Worm (Caenorhabditis elegans) whole organism, late embryonic: ENCODE measurements around the gene gst-34.
A peak's percentile ranks its signal among the peaks of the same experiment; 100 is the strongest.

Experiments
- K09A11.1 ChIP-seq: sonication (generic microtip); optimal IDR thresholded peaks from 2 replicates; lab custom pipeline; 2017; ENCODE audit warnings: antibody characterized with exemption, mild to moderate bottlenecking, missing genetic modification characterization, missing compliant biosample characterization; ENCODE audit not compliant: insufficient read depth
- ahr-1 ChIP-seq: sonication (generic microtip); optimal IDR thresholded peaks from 2 replicates; lab custom pipeline; 2016; ENCODE audit warnings: missing genetic modification characterization, missing compliant biosample characterization
- ama-1 ChIP-seq: fragments of 150-350 bp; optimal IDR thresholded peaks from 2 replicates; lab custom pipeline; 2014
- ceh-2 ChIP-seq: sonication (generic microtip); optimal IDR thresholded peaks from 2 replicates; lab custom pipeline; 2016; ENCODE audit warnings: missing genotype, missing genetic modification characterization, missing compliant biosample characterization
- ceh-24 ChIP-seq: sonication (generic microtip); optimal IDR thresholded peaks from 2 replicates; lab custom pipeline; 2016; ENCODE audit warnings: mild to moderate bottlenecking, missing genetic modification characterization, missing compliant biosample characterization
- ceh-30 ChIP-seq: fragments of 150-350 bp; optimal IDR thresholded peaks from 2 replicates; lab custom pipeline; 2014; ENCODE audit warnings: missing biosample characterization, missing genetic modification characterization
- ceh-31 ChIP-seq: sonication (generic microtip); optimal IDR thresholded peaks from 2 replicates; lab custom pipeline; 2016; ENCODE audit warnings: missing genetic modification characterization, missing compliant biosample characterization
- ceh-45 ChIP-seq: fragments of 200-800 bp; sonication (Bioruptor generic); IDR thresholded peaks from 2 replicates; pipeline ENCODE4 v1.3.6; 2022; ENCODE audit warnings: missing genetic modification reagents, missing genetic modification characterization, missing compliant biosample characterization
- ceh-6 ChIP-seq: fragments of 200-800 bp; sonication (Bioruptor generic); optimal IDR thresholded peaks from 2 replicates; lab custom pipeline; 2018; ENCODE audit warnings: mild to moderate bottlenecking, missing genetic modification characterization, missing compliant biosample characterization
- ceh-9 ChIP-seq: sonication (generic microtip); optimal IDR thresholded peaks from 2 replicates; lab custom pipeline; 2016; ENCODE audit warnings: mild to moderate bottlenecking, missing genetic modification characterization, inconsistent platforms, missing compliant biosample characterization
- che-1 ChIP-seq: sonication (generic microtip); optimal IDR thresholded peaks from 2 replicates; lab custom pipeline; 2016; ENCODE audit warnings: mild to moderate bottlenecking, missing genetic modification characterization, missing compliant biosample characterization
- dve-1 ChIP-seq: sonication (generic microtip); optimal IDR thresholded peaks from 2 replicates; lab custom pipeline; 2017; ENCODE audit warnings: antibody characterized with exemption, mild to moderate bottlenecking, missing genetic modification characterization, missing compliant biosample characterization
- elt-2 ChIP-seq: sonication (generic microtip); optimal IDR thresholded peaks from 2 replicates; lab custom pipeline; 2016; ENCODE audit warnings: missing genetic modification reagents, missing genetic modification characterization, missing compliant biosample characterization
- elt-4 ChIP-seq: sonication (generic microtip); optimal IDR thresholded peaks from 2 replicates; lab custom pipeline; 2016; ENCODE audit warnings: missing genetic modification characterization, missing compliant biosample characterization
- ets-4 ChIP-seq: sonication (generic microtip); optimal IDR thresholded peaks from 2 replicates; lab custom pipeline; 2016; ENCODE audit warnings: missing genetic modification characterization, missing compliant biosample characterization
- fax-1 ChIP-seq: sonication (generic microtip); optimal IDR thresholded peaks from 2 replicates; lab custom pipeline; 2016; ENCODE audit warnings: missing genotype, missing genetic modification characterization, missing compliant biosample characterization
- fkh-10 ChIP-seq: fragments of 150-350 bp; optimal IDR thresholded peaks from 2 replicates; lab custom pipeline; 2014; ENCODE audit warnings: missing biosample characterization, missing genetic modification reagents, missing genetic modification characterization
- hlh-30 ChIP-seq: sonication (generic microtip); optimal IDR thresholded peaks from 2 replicates; lab custom pipeline; 2017; ENCODE audit warnings: antibody characterized with exemption, missing genetic modification characterization, missing compliant biosample characterization; ENCODE audit not compliant: insufficient read depth
- hlh-6 ChIP-seq: sonication (generic microtip); optimal IDR thresholded peaks from 2 replicates; lab custom pipeline; 2016; ENCODE audit warnings: missing genotype, missing genetic modification characterization, missing compliant biosample characterization
- lin-11 ChIP-seq: fragments of 200-800 bp; sonication (Bioruptor generic); optimal IDR thresholded peaks from 2 replicates; lab custom pipeline; 2018; ENCODE audit warnings: mild to moderate bottlenecking, missing genetic modification characterization, missing compliant biosample characterization
- madf-2 ChIP-seq: sonication (generic microtip); optimal IDR thresholded peaks from 2 replicates; lab custom pipeline; 2017; ENCODE audit warnings: missing genetic modification characterization, missing compliant biosample characterization
- mec-3 ChIP-seq: sonication (generic microtip); optimal IDR thresholded peaks from 2 replicates; lab custom pipeline; 2016; ENCODE audit warnings: borderline replicate concordance, missing genetic modification characterization, missing compliant biosample characterization
- pag-3 ChIP-seq: sonication (generic microtip); optimal IDR thresholded peaks from 2 replicates; lab custom pipeline; 2016; ENCODE audit warnings: missing compliant biosample characterization, missing genetic modification characterization, borderline replicate concordance
- pha-4 ChIP-seq: fragments of 150-350 bp; optimal IDR thresholded peaks from 2 replicates; lab custom pipeline; 2018; ENCODE audit warnings: missing biosample characterization, missing genetic modification reagents, missing genetic modification characterization
- pqm-1 ChIP-seq: sonication (generic microtip); optimal IDR thresholded peaks from 2 replicates; lab custom pipeline; 2016; ENCODE audit warnings: missing genetic modification characterization, missing compliant biosample characterization
- pros-1 ChIP-seq: fragments of 150-350 bp; optimal IDR thresholded peaks from 2 replicates; lab custom pipeline; 2014; ENCODE audit warnings: missing biosample characterization, missing genetic modification reagents, missing genetic modification characterization
- syd-9 ChIP-seq: sonication (generic microtip); optimal IDR thresholded peaks from 2 replicates; lab custom pipeline; 2016; ENCODE audit warnings: mild to moderate bottlenecking, missing genetic modification characterization, moderate library complexity, missing compliant biosample characterization
- tbx-2 ChIP-seq: sonication (generic microtip); optimal IDR thresholded peaks from 2 replicates; lab custom pipeline; 2016; ENCODE audit warnings: missing genetic modification characterization, missing compliant biosample characterization
- ttx-3 ChIP-seq: sonication (generic microtip); optimal IDR thresholded peaks from 2 replicates; lab custom pipeline; 2016; ENCODE audit warnings: missing genetic modification reagents, missing genetic modification characterization, missing compliant biosample characterization
- unc-3 ChIP-seq, 2 experiments: fragments of 200-800 bp in 1 of 2; sonication (Bioruptor generic) in 1 of 2; sonication (generic microtip) in 1 of 2; conservative IDR thresholded peaks in 1 of 2; optimal IDR thresholded peaks in 1 of 2; 2 replicates each; pipeline versions ENCODE4 v1.3.6 to Lab custom; 2016 to 2022; ENCODE audit warnings: missing compliant biosample characterization in 2 of 2, missing genetic modification characterization in 2 of 2, missing genetic modification reagents in 1 of 2
- unc-42 ChIP-seq: sonication (generic microtip); optimal IDR thresholded peaks from 2 replicates; lab custom pipeline; 2016; ENCODE audit warnings: missing genotype, missing genetic modification characterization, missing compliant biosample characterization
- unc-55 ChIP-seq: sonication (generic microtip); optimal IDR thresholded peaks from 2 replicates; lab custom pipeline; 2017; ENCODE audit warnings: missing biosample characterization, missing genetic modification reagents, missing genetic modification characterization
- ztf-16 ChIP-seq: sonication (generic microtip); optimal IDR thresholded peaks from 2 replicates; lab custom pipeline; 2017; ENCODE audit warnings: missing genetic modification characterization, missing compliant biosample characterization

Gene gst-34

DNA sequence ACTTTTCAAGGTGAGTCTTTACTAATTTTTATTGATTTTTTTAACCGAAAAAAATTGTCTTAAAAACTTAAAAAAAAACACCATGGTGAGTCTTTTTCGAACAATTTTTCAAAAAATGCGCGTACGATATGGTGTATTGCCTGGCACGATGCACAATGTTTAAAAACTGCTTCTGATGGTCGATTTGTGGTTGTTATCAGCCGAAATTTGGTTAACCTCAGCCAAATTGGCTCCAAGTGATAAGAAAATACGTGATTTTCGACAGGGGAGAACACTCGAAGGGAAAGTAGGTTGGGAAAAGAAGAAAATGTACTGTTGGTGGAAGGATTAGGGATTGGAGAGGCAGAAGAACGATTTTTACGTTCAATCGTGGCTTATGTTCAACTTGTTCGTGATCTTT, 24.5 kb upstream of the gst-34 start:
- no peak for TF ChIP-seq pag-3
- peak; percentile 67 for TF ChIP-seq elt-2 (tag; lab: Kevin White, UChicago)
- no peak for TF ChIP-seq madf-2 (tag; lab: Kevin White, UChicago)
- TF ChIP-seq ceh-24 (tag; lab: Kevin White, UChicago), result no peak

- no peak for TF ChIP-seq elt-4 (tag; lab: Kevin White, UChicago)
Observed at ce11 chrII:15206234-15206633, 23.2 kb upstream of the gst-34 start.

ce11 chrII:15205346-15205745, 22.3 kb upstream of the gst-34 start:
- TF ChIP-seq ahr-1 (tag; lab: Kevin White, UChicago) (no peak), ceh-30 (no peak), ceh-9 (tag; lab: Kevin White, UChicago) (no peak), pros-1 (no peak), tbx-2 (tag; lab: Kevin White, UChicago) (no peak), ceh-6 (no peak)

ce11 chrII:15204069-15204850, 21.2 kb upstream of the gst-34 start:
- TF ChIP-seq dve-1 (tag; lab: Kevin White, UChicago), result peak; percentile 65
- no peak for TF ChIP-seq pqm-1 (tag; lab: Kevin White, UChicago)
- TF ChIP-seq, all 69 proteins: peak for 1

- TF ChIP-seq ttx-3 (tag; lab: Kevin White, UChicago) (no peak), unc-3 (GFP tag; conservative IDR thresholded peaks at IDR 0.05; lab: Robert Waterston, UW) (no peak), unc-3 (tag; optimal IDR thresholded peaks at IDR 0.05; lab: Kevin White, UChicago) (no peak), unc-42 (no peak), ahr-1 (tag; lab: Kevin White, UChicago) (no peak), K09A11.1 (tag; lab: Kevin White, UChicago) (no peak), syd-9 (no peak), fax-1 (tag; lab: Kevin White, UChicago) (no peak), hlh-6 (no peak), pha-4 (tag; lab: Kevin White, UChicago) (no peak), tbx-2 (tag; lab: Kevin White, UChicago) (no peak), ceh-2 (no peak), che-1 (tag; lab: Kevin White, UChicago) (no peak), lin-11 (no peak), ceh-30 (no peak), ceh-31 (tag; lab: Kevin White, UChicago) (no peak), ztf-16 (tag; lab: Kevin White, UChicago) (no peak), pros-1 (no peak), fkh-10 (no peak)
Observed at ce11 chrII:15203398-15204068, 20.5 kb upstream of the gst-34 start.

ce11 chrII:15197500-15197899, 14.5 kb upstream of the gst-34 start:
- no peak for TF ChIP-seq ets-4 (tag; lab: Kevin White, UChicago)
- no peak for TF ChIP-seq ttx-3 (tag; lab: Kevin White, UChicago)
- no peak for TF ChIP-seq ceh-45 (GFP tag; lab: Robert Waterston, UW)
- no peak for TF ChIP-seq che-1 (tag; lab: Kevin White, UChicago)
- no peak for TF ChIP-seq hlh-6
- no peak for TF ChIP-seq unc-55 (GFP tag; lab: Kevin White, UChicago)
- TF ChIP-seq hlh-30 (tag; lab: Kevin White, UChicago), result no peak
- TF ChIP-seq ama-1 (lab: Kevin White, UChicago), result no peak
- no peak for TF ChIP-seq mec-3
- no peak for TF ChIP-seq elt-4 (tag; lab: Kevin White, UChicago)
